Worm (Caenorhabditis elegans) whole organism, L2 larva: ENCODE data around the gene srz-18.

Experiments
- blmp-1 ChIP-seq: sonication (generic microtip); optimal IDR thresholded peaks from 2 replicates; lab custom pipeline; 2017; ENCODE audit warnings: missing genetic modification characterization, mild to moderate bottlenecking, missing compliant biosample characterization, antibody characterized with exemption, moderate library complexity; ENCODE audit not compliant: insufficient read depth
- nhr-6 ChIP-seq: fragments of 150-350 bp; optimal IDR thresholded peaks from 2 replicates; lab custom pipeline; 2014; ENCODE audit warnings: missing biosample characterization, missing genetic modification characterization
- ztf-1 ChIP-seq: fragments of 200-800 bp; sonication (Bioruptor generic); conservative IDR thresholded peaks from 2 replicates; pipeline ENCODE4 v1.3.6; 2022; ENCODE audit warnings: missing genetic modification characterization, missing compliant biosample characterization

ce11 chrV:20580511-20581040, 45.9 kb upstream of the srz-18 start, which contains the start of gene F26F2.7:
- no peak for TF ChIP-seq nhr-6 (tag; lab: Kevin White, UChicago)
- TF ChIP-seq blmp-1 (tag; lab: Kevin White, UChicago), result no peak
- TF ChIP-seq ztf-1 (GFP tag; lab: Robert Waterston, UW), result no peak
